Fruit fly (Drosophila melanogaster) whole organism, adult: ENCODE data around the gene lin-28.
A peak's percentile ranks its signal among the peaks of the same experiment; 100 is the strongest.

Experiments used
- CG1620 ChIP-seq: fragments of 200-800 bp; sonication (Bioruptor generic); optimal IDR thresholded peaks from 2 replicates; lab custom pipeline; 2016; ENCODE audit warnings: missing biosample characterization, missing genetic modification characterization
- CG33017 ChIP-seq: fragments of 200-800 bp; sonication (Bioruptor generic); optimal IDR thresholded peaks from 2 replicates; lab custom pipeline; 2018; ENCODE audit warnings: missing biosample characterization, mild to moderate bottlenecking, missing genetic modification characterization, moderate library complexity
- CG5204 ChIP-seq: fragments of 200-800 bp; sonication (Bioruptor generic); optimal IDR thresholded peaks from 2 replicates; lab custom pipeline; 2016; ENCODE audit warnings: missing biosample characterization, missing genetic modification characterization
- Clk ChIP-seq: fragments of 200-800 bp; sonication (Bioruptor generic); optimal IDR thresholded peaks from 2 replicates; lab custom pipeline; 2017; ENCODE audit warnings: missing biosample characterization, missing genetic modification characterization
- Crg-1 ChIP-seq: fragments of 200-800 bp; sonication (Bioruptor generic); optimal IDR thresholded peaks from 2 replicates; lab custom pipeline; 2016; ENCODE audit warnings: missing biosample characterization, missing genetic modification characterization
- cic ChIP-seq: fragments of 200-800 bp; sonication (Bioruptor generic); optimal IDR thresholded peaks from 2 replicates; lab custom pipeline; 2017; ENCODE audit warnings: missing biosample characterization, mild to moderate bottlenecking, missing genetic modification characterization, moderate library complexity
- pad ChIP-seq: fragments of 200-800 bp; sonication (Bioruptor generic); optimal IDR thresholded peaks from 3 replicates; lab custom pipeline; 2017; ENCODE audit warnings: missing biosample characterization, missing genetic modification characterization, mild to moderate bottlenecking, moderate library complexity, missing genetic modification reagents
- tj ChIP-seq: fragments of 200-800 bp; sonication (Bioruptor generic); optimal IDR thresholded peaks from 3 replicates; lab custom pipeline; 2017; ENCODE audit warnings: missing biosample characterization, mild to moderate bottlenecking, missing genetic modification characterization, moderate library complexity
- toe ChIP-seq: fragments of 200-800 bp; sonication (Bioruptor generic); optimal IDR thresholded peaks from 2 replicates; lab custom pipeline; 2016; ENCODE audit warnings: missing biosample characterization, missing genetic modification characterization

dm6 chr3L:5610582-5610981 lies 43.9 kb upstream of the lin-28 start:
- TF ChIP-seq CG33017 (tag; lab: Kevin White, UChicago) = peak; percentile 0
- TF ChIP-seq pad (GFP tag; lab: Kevin White, UChicago) = no peak
- no peak for TF ChIP-seq Clk
- no peak for TF ChIP-seq CG1620
- TF ChIP-seq CG5204 = no peak
- no peak for TF ChIP-seq toe (GFP tag; lab: Kevin White, UChicago)
- TF ChIP-seq cic (GFP tag; lab: Kevin White, UChicago) = peak; percentile 71
- no peak for TF ChIP-seq Crg-1
- TF ChIP-seq tj (GFP tag; lab: Kevin White, UChicago) = peak; percentile 28
